Worm (Caenorhabditis elegans) whole organism, young adult: ENCODE data around the gene srp-2.
A peak's percentile ranks its signal among the peaks of the same experiment; 100 is the strongest.

Source experiments
- B0019.2 ChIP-seq: fragments of 200-800 bp; sonication (Bioruptor generic); conservative IDR thresholded peaks from 2 replicates; pipeline ENCODE4 v1.3.6; 2022; ENCODE audit warnings: missing genetic modification reagents, missing genetic modification characterization, missing compliant biosample characterization
- B0261.1 ChIP-seq: sonication (generic microtip); optimal IDR thresholded peaks from 2 replicates; lab custom pipeline; 2016; ENCODE audit warnings: mild to moderate bottlenecking, missing genetic modification characterization, moderate library complexity, missing compliant biosample characterization
- C06A6.2 ChIP-seq: fragments of 200-800 bp; sonication (Bioruptor generic); conservative IDR thresholded peaks from 2 replicates; pipeline ENCODE4 v1.3.6; 2022; ENCODE audit warnings: missing genetic modification characterization, missing compliant biosample characterization
- F10E7.11 ChIP-seq: sonication (generic microtip); optimal IDR thresholded peaks from 2 replicates; lab custom pipeline; 2017; ENCODE audit warnings: mild to moderate bottlenecking, missing genetic modification characterization, moderate library complexity, missing compliant biosample characterization
- F22D6.2 ChIP-seq: sonication (generic microtip); optimal IDR thresholded peaks from 2 replicates; lab custom pipeline; 2016; ENCODE audit warnings: mild to moderate bottlenecking, missing genetic modification characterization, missing compliant biosample characterization
- F39B2.1 ChIP-seq: fragments of 200-800 bp; sonication (Bioruptor generic); IDR thresholded peaks from 2 replicates; pipeline ENCODE4 v1.3.6; 2022; ENCODE audit warnings: missing genetic modification reagents, missing genetic modification characterization, missing compliant biosample characterization
- F55B11.4 ChIP-seq: sonication (generic microtip); optimal IDR thresholded peaks from 2 replicates; lab custom pipeline; 2016; ENCODE audit warnings: missing compliant biosample characterization, missing genetic modification characterization, borderline replicate concordance; ENCODE audit not compliant: insufficient read depth
- K11D2.4 ChIP-seq: fragments of 200-800 bp; sonication (Bioruptor generic); IDR thresholded peaks from 2 replicates; pipeline ENCODE4 v1.3.6; 2022; ENCODE audit warnings: missing genetic modification reagents, missing genetic modification characterization, missing compliant biosample characterization
- K12H6.12 ChIP-seq: fragments of 200-800 bp; sonication (Bioruptor generic); optimal IDR thresholded peaks from 2 replicates; lab custom pipeline; 2018; ENCODE audit warnings: mild to moderate bottlenecking, missing genetic modification characterization, missing compliant biosample characterization
- Y56A3A.18 ChIP-seq: fragments of 200-800 bp; sonication (Bioruptor generic); IDR thresholded peaks from 2 replicates; pipeline ENCODE4 v1.3.6; 2022; ENCODE audit warnings: missing genetic modification reagents, missing genetic modification characterization, missing compliant biosample characterization
- Y79H2A.3 ChIP-seq: fragments of 200-800 bp; sonication (Bioruptor generic); conservative IDR thresholded peaks from 2 replicates; pipeline ENCODE4 v1.3.6; 2022; ENCODE audit warnings: missing genetic modification reagents, missing genetic modification characterization, missing compliant biosample characterization
- ZK185.1 ChIP-seq: sonication (generic microtip); optimal IDR thresholded peaks from 2 replicates; lab custom pipeline; 2016; ENCODE audit warnings: mild to moderate bottlenecking, missing genetic modification characterization, missing compliant biosample characterization; ENCODE audit not compliant: poor library complexity, severe bottlenecking
- akir-1 ChIP-seq: fragments of 200-800 bp; sonication (Bioruptor generic); optimal IDR thresholded peaks from 2 replicates; lab custom pipeline; 2018; ENCODE audit warnings: mild to moderate bottlenecking, missing genetic modification characterization, moderate library complexity, missing compliant biosample characterization
- ama-1 ChIP-seq, 3 experiments: fragments of 150-350 bp in 1 of 3; sonication (generic microtip) in 2 of 3; optimal IDR thresholded peaks; 2 replicates each; lab custom pipeline; 2014 to 2018; ENCODE audit warnings: missing biosample characterization in 2 of 3, missing genetic modification characterization in 2 of 3, missing genetic modification reagents in 2 of 3
- aptf-3 ChIP-seq: fragments of 200-800 bp; sonication (Bioruptor generic); IDR thresholded peaks from 2 replicates; pipeline ENCODE4 v1.3.6; 2022; ENCODE audit warnings: missing genetic modification characterization, missing compliant biosample characterization
- atf-7 ChIP-seq: sonication (generic microtip); optimal IDR thresholded peaks from 2 replicates; lab custom pipeline; 2017; ENCODE audit warnings: mild to moderate bottlenecking, missing genetic modification characterization, missing compliant biosample characterization
- bed-2 ChIP-seq: fragments of 200-800 bp; sonication (Bioruptor generic); IDR thresholded peaks from 2 replicates; pipeline ENCODE4 v1.3.6; 2022; ENCODE audit warnings: missing genetic modification reagents, missing genetic modification characterization, missing compliant biosample characterization
- cebp-1 ChIP-seq, 2 experiments: fragments of 200-800 bp in 1 of 2; sonication (Bioruptor generic) in 1 of 2; sonication (generic microtip) in 1 of 2; IDR thresholded peaks in 1 of 2; optimal IDR thresholded peaks in 1 of 2; 2 replicates each; pipeline versions ENCODE4 v1.3.6 to Lab custom; 2017 to 2022; ENCODE audit warnings: missing compliant biosample characterization in 2 of 2, missing genetic modification characterization in 2 of 2, mild to moderate bottlenecking in 1 of 2, missing genetic modification reagents in 1 of 2, moderate library complexity in 1 of 2
- cebp-2 ChIP-seq: fragments of 200-800 bp; sonication (Bioruptor generic); IDR thresholded peaks from 2 replicates; pipeline ENCODE4 v1.3.6; 2022; ENCODE audit warnings: missing genetic modification characterization, missing compliant biosample characterization
- ceh-40 ChIP-seq: fragments of 200-800 bp; sonication (Bioruptor generic); IDR thresholded peaks from 2 replicates; pipeline ENCODE4 v1.3.6; 2022; ENCODE audit warnings: missing genetic modification characterization, missing compliant biosample characterization
- ceh-58 ChIP-seq: fragments of 200-800 bp; sonication (Bioruptor generic); IDR thresholded peaks from 2 replicates; pipeline ENCODE4 v1.3.6; 2022; ENCODE audit warnings: missing genetic modification characterization, missing compliant biosample characterization
- dpff-1 ChIP-seq: sonication (generic microtip); optimal IDR thresholded peaks from 2 replicates; lab custom pipeline; 2017; ENCODE audit warnings: mild to moderate bottlenecking, missing genetic modification characterization, missing compliant biosample characterization
- fkh-3 ChIP-seq: sonication (generic microtip); optimal IDR thresholded peaks from 2 replicates; lab custom pipeline; 2016; ENCODE audit warnings: mild to moderate bottlenecking, missing genetic modification characterization, missing compliant biosample characterization
- hlh-12 ChIP-seq: sonication (generic microtip); optimal IDR thresholded peaks from 2 replicates; lab custom pipeline; 2016; ENCODE audit warnings: missing genetic modification characterization, missing compliant biosample characterization
- hlh-26 ChIP-seq: fragments of 200-800 bp; sonication (Bioruptor generic); conservative IDR thresholded peaks from 2 replicates; pipeline ENCODE4 v1.3.6; 2022; ENCODE audit warnings: missing genetic modification reagents, missing genetic modification characterization, missing compliant biosample characterization
- hrde-1 ChIP-seq: sonication (generic microtip); optimal IDR thresholded peaks from 2 replicates; lab custom pipeline; 2016; ENCODE audit warnings: missing genetic modification characterization, mild to moderate bottlenecking, missing compliant biosample characterization, moderate library complexity, missing genotype, missing genetic modification reagents, borderline replicate concordance
- lag-1 ChIP-seq: fragments of 200-800 bp; sonication (Bioruptor generic); IDR thresholded peaks from 2 replicates; pipeline ENCODE4 v1.3.6; 2022; ENCODE audit warnings: missing genetic modification reagents, missing genetic modification characterization, missing compliant biosample characterization
- lin-26 ChIP-seq: fragments of 200-800 bp; sonication (Bioruptor generic); IDR thresholded peaks from 2 replicates; pipeline ENCODE4 v1.3.6; 2022; ENCODE audit warnings: missing genetic modification reagents, missing genetic modification characterization, missing compliant biosample characterization
- lin-40 ChIP-seq: sonication (generic microtip); optimal IDR thresholded peaks from 2 replicates; lab custom pipeline; 2016; ENCODE audit warnings: missing genetic modification characterization, mild to moderate bottlenecking, missing compliant biosample characterization, missing genotype, missing genetic modification reagents
- lsl-1 ChIP-seq: fragments of 200-800 bp; sonication (Bioruptor generic); optimal IDR thresholded peaks from 2 replicates; lab custom pipeline; 2018; ENCODE audit warnings: mild to moderate bottlenecking, missing genetic modification characterization, moderate library complexity, missing compliant biosample characterization
- madf-8 ChIP-seq: fragments of 200-800 bp; sonication (Bioruptor generic); conservative IDR thresholded peaks from 2 replicates; pipeline ENCODE4 v1.3.6; 2022; ENCODE audit warnings: missing genetic modification reagents, missing genetic modification characterization, missing compliant biosample characterization
- mes-4 ChIP-seq: sonication (generic microtip); optimal IDR thresholded peaks from 2 replicates; lab custom pipeline; 2016; ENCODE audit warnings: missing genotype, missing genetic modification characterization, missing compliant biosample characterization
- nfya-1 ChIP-seq: sonication (generic microtip); optimal IDR thresholded peaks from 2 replicates; lab custom pipeline; 2017; ENCODE audit warnings: antibody characterized with exemption, missing compliant biosample characterization, missing genetic modification characterization, borderline replicate concordance; ENCODE audit not compliant: insufficient read depth
- nhr-179 ChIP-seq: sonication (generic microtip); optimal IDR thresholded peaks from 2 replicates; lab custom pipeline; 2016; ENCODE audit warnings: mild to moderate bottlenecking, missing genetic modification characterization, missing compliant biosample characterization
- rcor-1 ChIP-seq: fragments of 200-800 bp; sonication (Bioruptor generic); IDR thresholded peaks from 2 replicates; pipeline ENCODE4 v1.3.6; 2022; ENCODE audit warnings: missing genetic modification reagents, missing genetic modification characterization, missing compliant biosample characterization
- repo-1 ChIP-seq: sonication (generic microtip); optimal IDR thresholded peaks from 2 replicates; lab custom pipeline; 2017; ENCODE audit warnings: mild to moderate bottlenecking, missing genetic modification characterization, missing compliant biosample characterization
- rpc-1 ChIP-seq, 2 experiments: fragments of 150-350 bp in 1 of 2; sonication (generic microtip) in 1 of 2; optimal IDR thresholded peaks; 2 replicates each; lab custom pipeline; 2014 to 2018; ENCODE audit warnings: missing biosample characterization in 1 of 2, missing genetic modification characterization in 1 of 2, missing genetic modification reagents in 1 of 2, missing genotype in 1 of 2
- snpc-1.1 ChIP-seq: sonication (generic microtip); optimal IDR thresholded peaks from 2 replicates; lab custom pipeline; 2017; ENCODE audit warnings: missing genetic modification characterization, mild to moderate bottlenecking, missing compliant biosample characterization, antibody characterized with exemption, moderate library complexity, missing genotype, missing genetic modification reagents; ENCODE audit not compliant: insufficient read depth
- snpc-1.3 ChIP-seq: sonication (generic microtip); optimal IDR thresholded peaks from 2 replicates; lab custom pipeline; 2017; ENCODE audit warnings: missing genetic modification characterization, mild to moderate bottlenecking, missing compliant biosample characterization, antibody characterized with exemption, moderate library complexity, missing genotype, missing genetic modification reagents; ENCODE audit not compliant: insufficient read depth
- snpc-3.4 ChIP-seq: sonication (generic microtip); optimal IDR thresholded peaks from 2 replicates; lab custom pipeline; 2017; ENCODE audit warnings: missing genetic modification characterization, mild to moderate bottlenecking, missing compliant biosample characterization, antibody characterized with exemption, moderate library complexity, missing genotype, missing genetic modification reagents
- snpc-4 ChIP-seq, 5 experiments: fragments of 150-350 bp in 1 of 5; sonication (generic microtip) in 4 of 5; optimal IDR thresholded peaks; 2 replicates each; lab custom pipeline; 2014 to 2018; ENCODE audit warnings: missing genetic modification characterization in 5 of 5, missing biosample characterization in 3 of 5, antibody characterized with exemption in 2 of 5, mild to moderate bottlenecking in 2 of 5, missing compliant biosample characterization in 2 of 5, missing genotype in 2 of 5, moderate library complexity in 2 of 5, missing genetic modification reagents in 1 of 5
- somi-1 ChIP-seq: fragments of 200-800 bp; sonication (Bioruptor generic); optimal IDR thresholded peaks from 2 replicates; lab custom pipeline; 2018; ENCODE audit warnings: mild to moderate bottlenecking, missing genetic modification characterization, missing compliant biosample characterization
- xnd-1 ChIP-seq: sonication (generic microtip); optimal IDR thresholded peaks from 2 replicates; lab custom pipeline; 2016; ENCODE audit warnings: missing genotype, missing genetic modification reagents, missing genetic modification characterization, missing compliant biosample characterization
- ztf-18 ChIP-seq: sonication (generic microtip); optimal IDR thresholded peaks from 2 replicates; lab custom pipeline; 2016; ENCODE audit warnings: missing genotype, mild to moderate bottlenecking, missing genetic modification characterization, missing compliant biosample characterization
- ztf-22 ChIP-seq: fragments of 200-800 bp; sonication (Bioruptor generic); optimal IDR thresholded peaks from 2 replicates; lab custom pipeline; 2018; ENCODE audit warnings: mild to moderate bottlenecking, missing genetic modification characterization, moderate library complexity, missing compliant biosample characterization
- ztf-6 ChIP-seq: fragments of 200-800 bp; sonication (Bioruptor generic); IDR thresholded peaks from 2 replicates; pipeline ENCODE4 v1.3.6; 2022; ENCODE audit warnings: missing genetic modification reagents, missing genetic modification characterization, missing compliant biosample characterization

The srp-2 gene

DNA sequence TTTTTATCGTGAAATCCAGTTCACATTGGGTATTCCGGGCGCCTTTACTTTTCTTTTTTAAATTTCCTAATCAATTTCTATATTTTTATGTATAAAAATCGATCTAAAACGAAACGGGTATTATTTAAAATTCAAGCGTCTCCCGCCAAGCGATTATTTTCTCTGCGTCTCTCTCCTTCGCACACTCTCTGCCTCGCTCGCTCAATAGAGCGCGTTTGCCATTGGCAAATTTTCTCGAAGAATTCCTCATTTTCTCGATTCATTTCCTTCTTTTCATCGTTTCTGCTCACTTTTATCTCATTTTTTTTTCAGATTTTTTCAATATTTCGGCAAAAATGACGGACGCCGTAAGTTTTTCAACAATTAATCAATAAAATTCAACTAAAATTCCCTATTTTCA is 10.8 kb downstream of the srp-2 start, which contains the start of gene sti-1 (continued):
- TF ChIP-seq ztf-6 (GFP tag; lab: Robert Waterston, UW) = no peak
- no peak for TF ChIP-seq somi-1 (GFP tag; lab: Kevin White, UChicago)
- no peak for TF ChIP-seq F55B11.4 (tag; lab: Kevin White, UChicago)
- TF ChIP-seq lin-26 = no peak
- peak; percentile 42 for TF ChIP-seq rpc-1 (optimal IDR thresholded peaks at IDR 0.05; lab: Kevin White, UChicago)
- no peak for TF ChIP-seq rpc-1 (tag; optimal IDR thresholded peaks at IDR 0.05; lab: Kevin White, UChicago)
- TF ChIP-seq lsl-1 (GFP tag; lab: Kevin White, UChicago) = peak; percentile 38
- TF ChIP-seq F10E7.11 = no peak
- peak; percentile 78 for TF ChIP-seq lin-40 (tag; lab: Kevin White, UChicago)
- no peak for TF ChIP-seq ceh-40
- TF ChIP-seq mes-4 = no peak
- TF ChIP-seq Y56A3A.18 (GFP tag; lab: Robert Waterston, UW) = no peak
- TF ChIP-seq K11D2.4 = no peak
- peak; percentile 34 for TF ChIP-seq madf-8 (GFP tag; lab: Robert Waterston, UW)
- no peak for TF ChIP-seq nhr-179 (tag; lab: Kevin White, UChicago)
- no peak for TF ChIP-seq hlh-12 (tag; lab: Kevin White, UChicago)
- peak; percentile 63 for TF ChIP-seq K12H6.12 (tag; lab: Kevin White, UChicago)
- TF ChIP-seq atf-7 = no peak
- TF ChIP-seq ZK185.1 (tag; lab: Kevin White, UChicago) = peak; percentile 7
- TF ChIP-seq repo-1 (tag; lab: Kevin White, UChicago) = no peak
- TF ChIP-seq ceh-58 (GFP tag; lab: Robert Waterston, UW) = no peak
- TF ChIP-seq F22D6.2 (tag; lab: Kevin White, UChicago) = no peak
- no peak for TF ChIP-seq B0261.1
- TF ChIP-seq snpc-1.1 (tag; lab: Kevin White, UChicago) = peak; percentile 32
- no peak for TF ChIP-seq snpc-4 (GFP tag; optimal IDR thresholded peaks at IDR 0.05; lab: Kevin White, UChicago)
- TF ChIP-seq snpc-4 (tag; optimal IDR thresholded peaks at IDR 0.05; lab: Kevin White, UChicago) = peak in 3 of 4 experiments; percentile 23 to 65 (median 61)
- TF ChIP-seq rcor-1 (GFP tag; lab: Robert Waterston, UW) = peak; percentile 64; the same call in 1 of the 2 replicates
- no peak for TF ChIP-seq cebp-2 (GFP tag; lab: Robert Waterston, UW)
- TF ChIP-seq snpc-1.3 (tag; lab: Kevin White, UChicago) = peak; percentile 36
- no peak for TF ChIP-seq F39B2.1 (GFP tag; lab: Robert Waterston, UW)
- TF ChIP-seq ama-1 (optimal IDR thresholded peaks at IDR 0.05; lab: Kevin White, UChicago) = no peak
- TF ChIP-seq ama-1 (GFP tag; optimal IDR thresholded peaks at IDR 0.05; lab: Kevin White, UChicago) = no peak
- TF ChIP-seq aptf-3 (GFP tag; lab: Robert Waterston, UW) = no peak
- no peak for TF ChIP-seq B0019.2 (GFP tag; lab: Robert Waterston, UW)
- TF ChIP-seq Y79H2A.3 = no peak
- no peak for TF ChIP-seq fkh-3 (tag; lab: Kevin White, UChicago)
- TF ChIP-seq ztf-18 (tag; lab: Kevin White, UChicago) = no peak
- TF ChIP-seq nfya-1 = no peak
- peak; percentile 55 for TF ChIP-seq snpc-3.4 (tag; lab: Kevin White, UChicago)
- no peak for TF ChIP-seq ztf-22
- TF ChIP-seq hrde-1 (tag; lab: Kevin White, UChicago) = no peak
- no peak for TF ChIP-seq C06A6.2 (GFP tag; lab: Robert Waterston, UW)
- TF ChIP-seq xnd-1 (tag; lab: Kevin White, UChicago) = no peak
- no peak for TF ChIP-seq dpff-1
- no peak for TF ChIP-seq bed-2
- TF ChIP-seq lag-1 (GFP tag; lab: Robert Waterston, UW) = no peak
- TF ChIP-seq akir-1 (GFP tag; lab: Kevin White, UChicago) = no peak
- TF ChIP-seq cebp-1 (GFP tag; IDR thresholded peaks at IDR 0.05; lab: Robert Waterston, UW) = no peak
- peak; percentile 59 for TF ChIP-seq cebp-1 (tag; optimal IDR thresholded peaks at IDR 0.05; lab: Kevin White, UChicago)
- TF ChIP-seq hlh-26 (GFP tag; lab: Robert Waterston, UW) = no peak
